Fruit fly (Drosophila melanogaster) whole organism, embryonic: Measurements from ENCODE around the gene CG10211.

Experiments
- ATbp ChIP-seq: fragments of 200-800 bp; sonication (Bioruptor generic); optimal IDR thresholded peaks from 2 replicates; lab custom pipeline; 2017; ENCODE audit warnings: missing biosample characterization, mild to moderate bottlenecking, missing genetic modification characterization, missing genetic modification reagents
- Blimp-1 ChIP-seq: fragments of 200-800 bp; sonication (Bioruptor generic); optimal IDR thresholded peaks from 3 replicates; lab custom pipeline; 2018; ENCODE audit warnings: missing biosample characterization, missing genetic modification characterization, mild to moderate bottlenecking, moderate library complexity, missing genetic modification reagents
- CG10147 ChIP-seq: fragments of 200-800 bp; sonication (Bioruptor generic); optimal IDR thresholded peaks from 2 replicates; lab custom pipeline; 2019; ENCODE audit warnings: missing biosample characterization, mild to moderate bottlenecking, missing genetic modification characterization, moderate library complexity
- CG1024 ChIP-seq: fragments of 200-800 bp; sonication (Bioruptor generic); IDR thresholded peaks from 2 replicates; pipeline ENCODE4 v1.3.6; 2022; ENCODE audit warnings: missing biosample characterization, missing genetic modification characterization
- CG10321 ChIP-seq: fragments of 200-800 bp; sonication (Bioruptor generic); IDR thresholded peaks from 2 replicates; pipeline ENCODE4 v1.3.6; 2022; ENCODE audit warnings: missing biosample characterization, missing genetic modification characterization
- CG11085 ChIP-seq: fragments of 200-800 bp; sonication (Bioruptor generic); IDR thresholded peaks from 2 replicates; pipeline ENCODE4 v1.3.6; 2022; ENCODE audit warnings: missing biosample characterization, missing genetic modification characterization
- CG11456 ChIP-seq: fragments of 200-800 bp; sonication (Bioruptor generic); IDR thresholded peaks from 3 replicates; pipeline ENCODE4 v1.3.6; 2022; ENCODE audit warnings: missing biosample characterization, missing genetic modification characterization
- CG11504 ChIP-seq: fragments of 200-800 bp; sonication (Bioruptor generic); optimal IDR thresholded peaks from 3 replicates; lab custom pipeline; 2019; ENCODE audit warnings: missing biosample characterization, mild to moderate bottlenecking, missing genetic modification characterization, moderate library complexity
- CG12769 ChIP-seq: fragments of 200-800 bp; sonication (Bioruptor generic); optimal IDR thresholded peaks from 2 replicates; lab custom pipeline; 2019; ENCODE audit warnings: missing biosample characterization, mild to moderate bottlenecking, missing genetic modification characterization, moderate library complexity
- CG13287 ChIP-seq: fragments of 200-800 bp; sonication (Bioruptor generic); IDR thresholded peaks from 2 replicates; pipeline ENCODE4 v1.3.6; 2022; ENCODE audit warnings: missing biosample characterization, missing genetic modification characterization; ENCODE audit not compliant: partially characterized antibody
- CG13894 ChIP-seq: fragments of 200-800 bp; sonication (Bioruptor generic); optimal IDR thresholded peaks from 3 replicates; lab custom pipeline; 2018; ENCODE audit warnings: missing biosample characterization, mild to moderate bottlenecking, missing genetic modification characterization, moderate library complexity
- CG14441 ChIP-seq: fragments of 200-800 bp; sonication (Bioruptor generic); IDR thresholded peaks from 2 replicates; pipeline ENCODE4 v1.3.6; 2022; ENCODE audit warnings: missing biosample characterization, missing genetic modification characterization
- CG14860 ChIP-seq: fragments of 200-800 bp; sonication (Bioruptor generic); IDR thresholded peaks from 3 replicates; pipeline ENCODE4 v1.3.6; 2022; ENCODE audit warnings: missing biosample characterization, missing genetic modification characterization; ENCODE audit not compliant: partially characterized antibody
- CG17186 ChIP-seq: fragments of 200-800 bp; sonication (Bioruptor generic); optimal IDR thresholded peaks from 3 replicates; lab custom pipeline; 2017; ENCODE audit warnings: missing biosample characterization, missing genetic modification reagents, missing genetic modification characterization
- CG17385 ChIP-seq: fragments of 200-800 bp; sonication (Bioruptor generic); optimal IDR thresholded peaks from 3 replicates; lab custom pipeline; 2018; ENCODE audit warnings: missing biosample characterization, mild to moderate bottlenecking, missing genetic modification characterization
- CG17802 ChIP-seq: fragments of 200-800 bp; sonication (Bioruptor generic); optimal IDR thresholded peaks from 2 replicates; lab custom pipeline; 2018; ENCODE audit warnings: missing biosample characterization, mild to moderate bottlenecking, missing genetic modification characterization, moderate library complexity
- CG2116 ChIP-seq: fragments of 200-800 bp; sonication (Bioruptor generic); optimal IDR thresholded peaks from 3 replicates; lab custom pipeline; 2018; ENCODE audit warnings: missing biosample characterization, mild to moderate bottlenecking, missing genetic modification characterization
- CG2678 ChIP-seq: fragments of 200-800 bp; sonication (Bioruptor generic); optimal IDR thresholded peaks from 3 replicates; lab custom pipeline; 2019; ENCODE audit warnings: missing biosample characterization, mild to moderate bottlenecking, missing genetic modification characterization, moderate library complexity
- CG30431 ChIP-seq: fragments of 200-800 bp; sonication (Bioruptor generic); optimal IDR thresholded peaks from 2 replicates; lab custom pipeline; 2017; ENCODE audit warnings: missing biosample characterization, missing genetic modification characterization
- CG3847 ChIP-seq: fragments of 200-800 bp; sonication (Bioruptor generic); IDR thresholded peaks from 2 replicates; pipeline ENCODE4 v1.3.6; 2022; ENCODE audit warnings: missing biosample characterization, missing genetic modification characterization
- CG9817 ChIP-seq: fragments of 200-800 bp; sonication (Bioruptor generic); optimal IDR thresholded peaks from 2 replicates; lab custom pipeline; 2018; ENCODE audit warnings: missing biosample characterization, mild to moderate bottlenecking, missing genetic modification characterization, moderate library complexity
- CTCF ChIP-seq: fragments of 200-800 bp; sonication (Bioruptor generic); optimal IDR thresholded peaks from 2 replicates; lab custom pipeline; 2017; ENCODE audit warnings: missing biosample characterization, mild to moderate bottlenecking, missing genetic modification characterization, moderate library complexity
- Dek ChIP-seq: fragments of 200-800 bp; sonication (Bioruptor generic); optimal IDR thresholded peaks from 3 replicates; lab custom pipeline; 2019; ENCODE audit warnings: missing biosample characterization, mild to moderate bottlenecking, missing genetic modification characterization, moderate library complexity
- Dref ChIP-seq: fragments of 200-800 bp; sonication (Bioruptor generic); IDR thresholded peaks from 2 replicates; pipeline ENCODE4 v1.3.6; 2022; ENCODE audit warnings: missing biosample characterization, missing genetic modification characterization
- Drgx ChIP-seq: fragments of 200-800 bp; sonication (Bioruptor generic); IDR thresholded peaks from 2 replicates; pipeline ENCODE4 v1.3.6; 2022; ENCODE audit warnings: missing biosample characterization, missing genetic modification characterization
- E2f1 ChIP-seq: fragments of 200-800 bp; sonication (Bioruptor generic); IDR thresholded peaks from 2 replicates; pipeline ENCODE4 v1.3.6; 2022; ENCODE audit warnings: missing biosample characterization, missing genetic modification characterization
- Ets65A ChIP-seq: fragments of 200-800 bp; sonication (Bioruptor generic); peaks from one replicate; lab custom pipeline; 2016; ENCODE audit warnings: missing biosample characterization, missing genetic modification characterization
- Lpt ChIP-seq: fragments of >200 bp; optimal IDR thresholded peaks from 2 replicates; lab custom pipeline; 2018; ENCODE audit warnings: missing biosample characterization, missing genetic modification characterization
- MESR4 ChIP-seq: fragments of 200-800 bp; sonication (Bioruptor generic); optimal IDR thresholded peaks from 2 replicates; lab custom pipeline; 2018; ENCODE audit warnings: missing biosample characterization, mild to moderate bottlenecking, missing genetic modification characterization, moderate library complexity
- Six4 ChIP-seq: fragments of 200-800 bp; sonication (Bioruptor generic); optimal IDR thresholded peaks from 2 replicates; lab custom pipeline; 2016; ENCODE audit warnings: missing biosample characterization, missing genetic modification characterization
- Sox102F ChIP-seq: fragments of 200-800 bp; sonication (Bioruptor generic); optimal IDR thresholded peaks from 2 replicates; lab custom pipeline; 2018; ENCODE audit warnings: missing biosample characterization, mild to moderate bottlenecking, missing genetic modification characterization, moderate library complexity
- ab ChIP-seq: fragments of 200-800 bp; sonication (Bioruptor generic); optimal IDR thresholded peaks from 2 replicates; lab custom pipeline; 2016; ENCODE audit warnings: missing biosample characterization, missing genetic modification characterization
- abd-A ChIP-seq: fragments of 200-800 bp; sonication (Bioruptor generic); optimal IDR thresholded peaks from 3 replicates; lab custom pipeline; 2019; ENCODE audit warnings: missing biosample characterization, mild to moderate bottlenecking, missing genetic modification characterization, moderate library complexity
- crp ChIP-seq, 2 experiments: fragments of 200-800 bp; sonication (Bioruptor generic); optimal IDR thresholded peaks; 2 replicates in 1 of 2; 3 replicates in 1 of 2; lab custom pipeline; 2017; ENCODE audit warnings: missing biosample characterization in 2 of 2, missing genetic modification characterization in 2 of 2, mild to moderate bottlenecking in 1 of 2, moderate library complexity in 1 of 2
- dpn ChIP-seq, 2 experiments: fragments of 200-800 bp; sonication (Bioruptor generic); optimal IDR thresholded peaks; 3 replicates each; lab custom pipeline; 2016; ENCODE audit warnings: missing biosample characterization in 2 of 2, missing genetic modification characterization in 2 of 2
- nau ChIP-seq: fragments of 200-800 bp; sonication (Bioruptor generic); optimal IDR thresholded peaks from 3 replicates; lab custom pipeline; 2017; ENCODE audit warnings: missing biosample characterization, mild to moderate bottlenecking, missing genetic modification characterization, missing genetic modification reagents
- onecut ChIP-seq: fragments of 200-800 bp; sonication (Bioruptor generic); IDR thresholded peaks from 2 replicates; pipeline ENCODE4 v1.3.6; 2022; ENCODE audit warnings: missing biosample characterization, missing genetic modification characterization
- otp ChIP-seq: fragments of 200-800 bp; sonication (Bioruptor generic); IDR thresholded peaks from 3 replicates; pipeline ENCODE4, ENCODE4 v1.3.6; 2022; ENCODE audit warnings: missing biosample characterization, missing genetic modification characterization
- sd ChIP-seq: fragments of 200-800 bp; sonication (Bioruptor generic); optimal IDR thresholded peaks from 3 replicates; lab custom pipeline; 2018; ENCODE audit warnings: missing biosample characterization, mild to moderate bottlenecking, missing genetic modification characterization, moderate library complexity
- vfl ChIP-seq: fragments of 200-800 bp; sonication (Bioruptor generic); optimal IDR thresholded peaks from 2 replicates; lab custom pipeline; 2016; ENCODE audit warnings: missing biosample characterization, missing genetic modification characterization
- vvl ChIP-seq: fragments of 200-800 bp; sonication (Bioruptor generic); IDR thresholded peaks from 2 replicates; pipeline ENCODE4 v1.3.6; 2022; ENCODE audit warnings: missing biosample characterization, missing genetic modification characterization
- zen ChIP-seq: fragments of 200-800 bp; sonication (Bioruptor generic); optimal IDR thresholded peaks from 3 replicates; lab custom pipeline; 2018; ENCODE audit warnings: missing biosample characterization, mild to moderate bottlenecking, missing genetic modification characterization, moderate library complexity
- zen2 ChIP-seq: fragments of 200-800 bp; sonication (Bioruptor generic); IDR thresholded peaks from 3 replicates; pipeline ENCODE4 v1.3.6; 2022; ENCODE audit warnings: missing biosample characterization, missing genetic modification characterization; ENCODE audit not compliant: partially characterized antibody
- zfh2 ChIP-seq: fragments of 200-800 bp; sonication (Bioruptor generic); optimal IDR thresholded peaks from 2 replicates; lab custom pipeline; 2016; ENCODE audit warnings: missing biosample characterization, missing genetic modification characterization

Gene CG10211

DNA sequence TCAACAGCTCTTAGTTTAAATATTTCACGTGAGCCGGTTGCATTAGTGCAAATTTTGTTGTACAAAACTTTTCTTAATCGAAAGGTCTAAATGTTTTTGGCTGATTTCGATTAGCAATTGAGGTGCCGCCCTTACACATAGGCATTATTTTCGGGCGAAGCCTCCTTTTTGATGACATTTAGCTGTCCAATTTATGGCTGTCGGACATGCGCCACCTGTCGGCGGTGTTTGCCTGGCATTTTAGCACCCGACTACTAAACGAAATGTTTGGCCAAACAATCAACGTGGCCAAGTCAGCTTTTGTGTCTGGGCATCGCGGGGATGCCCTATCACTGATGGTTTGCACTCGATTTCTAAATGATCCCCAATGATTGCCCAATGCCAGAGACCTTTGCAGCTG is 920 bp upstream of the CG10211 start:
- TF ChIP-seq CTCF (GFP tag; lab: Kevin White, UChicago) = peak; percentile 86
- peak; percentile 87 for TF ChIP-seq Ets65A (GFP tag; lab: Kevin White, UChicago)
- peak; percentile 13 for TF ChIP-seq CG12769
- TF ChIP-seq otp = 0 out of 3 replicates have a peak, but pooled peaks have one; percentile 41
- TF ChIP-seq CG17186 = no peak
- peak; percentile 8 for TF ChIP-seq ATbp (GFP tag; lab: Kevin White, UChicago)
- TF ChIP-seq Dek (tag; lab: Kevin White, UChicago) = no peak
- no peak for TF ChIP-seq CG1024
- no peak for TF ChIP-seq Lpt (GFP tag; lab: Kevin White, UChicago)
- no peak for TF ChIP-seq dpn (GFP tag; optimal IDR thresholded peaks at IDR 0.05; lab: Kevin White, UChicago)
- TF ChIP-seq CG14860 (GFP tag; lab: Robert Waterston, UW) = no peak
- TF ChIP-seq, all 482 proteins: peak for 5

DNA sequence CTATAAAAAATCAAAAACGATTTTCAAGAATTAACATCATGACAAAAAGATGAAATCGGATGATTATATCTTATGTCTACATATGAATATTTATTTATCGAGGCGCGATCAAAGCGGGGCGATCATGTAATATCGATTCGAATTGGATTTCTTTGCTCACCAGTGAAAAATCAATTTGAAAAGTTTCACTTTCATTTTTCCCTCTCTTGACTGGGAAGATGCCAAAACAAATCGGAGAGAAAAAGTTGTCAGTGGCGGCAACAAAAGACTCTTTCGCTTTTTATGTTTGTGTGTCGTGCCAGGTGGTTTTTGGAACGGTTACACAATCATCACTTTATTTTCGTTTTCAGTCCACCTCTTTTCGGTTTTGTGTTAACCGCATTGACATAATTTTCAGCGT is 1.6 kb downstream of the CG10211 start:
- TF ChIP-seq abd-A (tag; lab: Kevin White, UChicago) = peak; percentile 12
- TF ChIP-seq Six4 = no peak
- TF ChIP-seq onecut (GFP tag; lab: Robert Waterston, UW) = peak; percentile 37; the same call in 1 of the 2 replicates
- TF ChIP-seq Blimp-1 (GFP tag; lab: Kevin White, UChicago) = peak; percentile 97

DNA sequence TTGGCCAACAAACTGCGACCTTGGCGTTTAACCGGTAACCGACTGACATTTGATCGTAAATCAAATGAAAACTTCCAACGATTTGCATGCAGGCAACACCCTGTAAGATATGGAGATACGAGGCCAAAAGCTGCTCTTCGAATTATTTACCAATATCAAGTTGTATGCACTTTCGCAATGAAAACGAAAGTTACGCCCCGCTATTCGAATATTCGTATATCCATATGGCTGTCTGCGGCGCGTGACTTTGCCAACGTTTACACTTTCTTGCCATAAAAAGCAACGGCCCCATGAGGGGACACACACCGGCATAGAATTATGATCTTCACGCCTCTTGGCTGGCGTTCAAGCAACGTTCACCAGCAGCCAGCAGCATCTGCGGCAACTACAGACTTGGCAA is 5.0 kb downstream of the CG10211 start:
- TF ChIP-seq zfh2 (no peak), CG11456 (GFP tag; lab: Robert Waterston, UW) (0 out of 3 replicates have a peak, but pooled peaks have one; percentile 3), CG2116 (GFP tag; lab: Kevin White, UChicago) (no peak), CG17385 (GFP tag; lab: Kevin White, UChicago) (no peak), E2f1 (no peak), Blimp-1 (GFP tag; lab: Kevin White, UChicago) (peak; percentile 64), Sox102F (no peak)

DNA sequence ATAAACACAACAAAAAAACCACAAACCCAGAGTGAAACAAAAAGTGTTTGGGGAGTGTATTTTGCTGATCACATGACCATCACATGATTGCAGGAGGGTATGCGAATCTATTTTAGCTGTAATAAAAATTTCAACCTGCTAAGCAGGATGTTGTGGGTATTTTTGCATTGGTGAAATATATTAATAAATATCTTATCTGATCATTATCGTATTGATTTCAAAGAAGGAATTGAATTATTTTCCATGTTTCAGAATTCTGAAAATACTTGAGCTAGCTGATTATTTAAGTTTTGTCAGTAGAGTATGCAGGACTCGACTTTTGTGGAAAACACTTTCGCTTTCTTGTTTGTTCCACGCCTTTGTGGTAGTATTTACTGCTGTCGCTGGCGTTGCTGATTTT is 5.7 kb downstream of the CG10211 start:
- TF ChIP-seq Drgx = peak; percentile 50
- peak; percentile 15 for TF ChIP-seq Ets65A (GFP tag; lab: Kevin White, UChicago)
- TF ChIP-seq Blimp-1 (GFP tag; lab: Kevin White, UChicago) = peak; percentile 2
- no peak for TF ChIP-seq CG13287 (GFP tag; lab: Robert Waterston, UW)
- TF ChIP-seq Dref = no peak
- TF ChIP-seq, all 482 proteins: peak for 3

DNA sequence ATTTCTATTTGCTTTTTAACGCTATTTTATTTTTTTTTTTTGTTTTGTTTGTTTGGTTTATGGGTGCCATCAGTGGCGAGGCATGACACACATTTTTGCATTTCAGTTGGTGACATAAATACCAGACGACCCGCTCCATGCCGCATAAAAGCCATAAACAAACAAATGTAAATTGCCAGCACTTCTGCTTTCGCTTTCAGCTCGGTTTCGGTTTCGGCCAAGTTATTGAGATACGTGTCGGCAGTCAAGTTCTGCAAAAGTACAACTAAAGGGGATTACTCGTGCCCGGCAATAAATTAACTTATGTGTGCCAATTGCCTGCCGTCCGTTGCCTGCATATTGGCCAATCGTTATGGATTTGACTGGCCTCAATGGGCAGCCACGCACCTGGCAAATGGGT is 7.6 kb downstream of the CG10211 start:
- no peak for TF ChIP-seq CG10321 (GFP tag; lab: Robert Waterston, UW)
- TF ChIP-seq ab (GFP tag; lab: Kevin White, UChicago) = no peak
- peak; percentile 70 for TF ChIP-seq Blimp-1 (GFP tag; lab: Kevin White, UChicago)
- no peak for TF ChIP-seq vfl
- peak; percentile 19 for TF ChIP-seq sd (tag; lab: Kevin White, UChicago)
- TF ChIP-seq zen (tag; lab: Kevin White, UChicago) = no peak
- no peak for TF ChIP-seq CG11504 (tag; lab: Kevin White, UChicago)
- TF ChIP-seq MESR4 (GFP tag; lab: Kevin White, UChicago) = no peak
- TF ChIP-seq zen2 (GFP tag; lab: Robert Waterston, UW) = no peak
- peak; percentile 22; the same call in 1 of the 2 replicates for TF ChIP-seq vvl (GFP tag; lab: Robert Waterston, UW)
- TF ChIP-seq CG11085 = no peak
- TF ChIP-seq CG2678 (tag; lab: Kevin White, UChicago) = no peak
- no peak for TF ChIP-seq CG17802 (tag; lab: Kevin White, UChicago)
- no peak for TF ChIP-seq CG14441 (GFP tag; lab: Robert Waterston, UW)
- no peak for TF ChIP-seq CG30431 (GFP tag; lab: Kevin White, UChicago)
- TF ChIP-seq CG3847 (GFP tag; lab: Robert Waterston, UW) = no peak
- TF ChIP-seq crp (GFP tag; optimal IDR thresholded peaks at IDR 0.05; lab: Kevin White, UChicago) = no peak
- no peak for TF ChIP-seq CG10147 (GFP tag; lab: Kevin White, UChicago)
- no peak for TF ChIP-seq CG13894 (tag; lab: Kevin White, UChicago)
- no peak for TF ChIP-seq CG9817 (tag; lab: Kevin White, UChicago)
- no peak for TF ChIP-seq nau
- TF ChIP-seq CG14860 (GFP tag; lab: Robert Waterston, UW) = no peak
